Fruit fly (Drosophila melanogaster) whole organism, prepupa: ENCODE data around the gene CG32683.

ENCODE experiments used
- CG11762 ChIP-seq: fragments of 200-800 bp; sonication (Bioruptor generic); optimal IDR thresholded peaks from 3 replicates; lab custom pipeline; 2016; ENCODE audit warnings: missing biosample characterization, missing genetic modification characterization; ENCODE audit not compliant: insufficient read depth
- CG11902 ChIP-seq: fragments of 200-800 bp; sonication (Bioruptor generic); optimal IDR thresholded peaks from 3 replicates; lab custom pipeline; 2016; ENCODE audit warnings: missing biosample characterization, missing genetic modification characterization
- CG1621 ChIP-seq: fragments of 200-800 bp; sonication (Bioruptor generic); optimal IDR thresholded peaks from 3 replicates; lab custom pipeline; 2018; ENCODE audit warnings: missing biosample characterization, mild to moderate bottlenecking, missing genetic modification characterization
- CG16779 ChIP-seq: fragments of 200-800 bp; sonication (Bioruptor generic); optimal IDR thresholded peaks from 3 replicates; lab custom pipeline; 2017; ENCODE audit warnings: missing biosample characterization, mild to moderate bottlenecking, missing genetic modification characterization
- CG3032 ChIP-seq: fragments of 200-800 bp; optimal IDR thresholded peaks from 2 replicates; lab custom pipeline; 2019; ENCODE audit warnings: missing biosample characterization, mild to moderate bottlenecking, missing genetic modification characterization, moderate library complexity
- CG32006 ChIP-seq: fragments of 200-800 bp; sonication (Bioruptor generic); optimal IDR thresholded peaks from 3 replicates; lab custom pipeline; 2017; ENCODE audit warnings: missing biosample characterization, mild to moderate bottlenecking, missing genetic modification characterization
- CG3919 ChIP-seq: fragments of 200-800 bp; sonication (Bioruptor generic); optimal IDR thresholded peaks from 3 replicates; lab custom pipeline; 2016; ENCODE audit warnings: missing biosample characterization, missing genetic modification characterization
- CG4318 ChIP-seq: fragments of 200-800 bp; sonication (Bioruptor generic); optimal IDR thresholded peaks from 3 replicates; lab custom pipeline; 2017; ENCODE audit warnings: missing biosample characterization, mild to moderate bottlenecking, missing genetic modification characterization
- CG6163 ChIP-seq: fragments of 200-800 bp; sonication (Bioruptor generic); IDR thresholded peaks from 3 replicates; pipeline ENCODE4 v1.3.6; 2022; ENCODE audit warnings: missing biosample characterization, missing genetic modification characterization
- CG6276 ChIP-seq: fragments of 200-800 bp; sonication (Bioruptor generic); optimal IDR thresholded peaks from 2 replicates; lab custom pipeline; 2017; ENCODE audit warnings: missing biosample characterization, mild to moderate bottlenecking, missing genetic modification characterization
- CG6854 ChIP-seq: fragments of 200-800 bp; sonication (Bioruptor generic); optimal IDR thresholded peaks from 2 replicates; lab custom pipeline; 2017; ENCODE audit warnings: missing biosample characterization, mild to moderate bottlenecking, missing genetic modification characterization
- CG7368 ChIP-seq: fragments of 200-800 bp; sonication (Bioruptor generic); optimal IDR thresholded peaks from 3 replicates; lab custom pipeline; 2016; ENCODE audit warnings: missing biosample characterization, missing genetic modification characterization
- CG8119 ChIP-seq: fragments of 200-800 bp; sonication (Bioruptor generic); IDR thresholded peaks from 3 replicates; pipeline ENCODE4 v1.3.6; 2022; ENCODE audit warnings: missing biosample characterization, missing genetic modification characterization
- CG8632 ChIP-seq: fragments of 200-800 bp; sonication (Bioruptor generic); optimal IDR thresholded peaks from 3 replicates; lab custom pipeline; 2016; ENCODE audit warnings: missing biosample characterization, missing genetic modification characterization
- Eip78C ChIP-seq: fragments of 200-800 bp; sonication (Bioruptor generic); peaks from one replicate; lab custom pipeline; 2016; ENCODE audit warnings: missing biosample characterization, missing genetic modification characterization
- Sox102F ChIP-seq: fragments of 200-800 bp; sonication (Bioruptor generic); optimal IDR thresholded peaks from 2 replicates; lab custom pipeline; 2016; ENCODE audit warnings: missing biosample characterization, mild to moderate bottlenecking, missing genetic modification characterization
- acj6 ChIP-seq: fragments of 200-800 bp; sonication (Bioruptor generic); optimal IDR thresholded peaks from 3 replicates; lab custom pipeline; 2016; ENCODE audit warnings: missing biosample characterization, missing genetic modification characterization
- cyc ChIP-seq: fragments of 200-800 bp; sonication (Bioruptor generic); optimal IDR thresholded peaks from 3 replicates; lab custom pipeline; 2016; ENCODE audit warnings: missing biosample characterization, missing genetic modification characterization
- dac ChIP-seq: fragments of 200-800 bp; sonication (Bioruptor generic); optimal IDR thresholded peaks from 2 replicates; lab custom pipeline; 2017; ENCODE audit warnings: missing biosample characterization, mild to moderate bottlenecking, missing genetic modification characterization
- dsx ChIP-seq: fragments of 200-800 bp; optimal IDR thresholded peaks from 3 replicates; lab custom pipeline; 2019; ENCODE audit warnings: missing biosample characterization, mild to moderate bottlenecking, missing genetic modification characterization, moderate library complexity; ENCODE audit not compliant: poor library complexity, severe bottlenecking
- eg ChIP-seq: fragments of 200-800 bp; sonication (Bioruptor generic); IDR thresholded peaks from 3 replicates; pipeline ENCODE4 v1.3.6; 2022; ENCODE audit warnings: missing biosample characterization, missing genetic modification characterization
- esn ChIP-seq: fragments of 200-800 bp; sonication (Bioruptor generic); optimal IDR thresholded peaks from 2 replicates; lab custom pipeline; 2016; ENCODE audit warnings: missing biosample characterization, mild to moderate bottlenecking, missing genetic modification characterization, moderate library complexity
- fd85E ChIP-seq: fragments of 200-800 bp; sonication (Bioruptor generic); optimal IDR thresholded peaks from 3 replicates; lab custom pipeline; 2016; ENCODE audit warnings: missing biosample characterization, missing genetic modification characterization
- fkh ChIP-seq: fragments of 200-800 bp; sonication (Bioruptor generic); optimal IDR thresholded peaks from 3 replicates; lab custom pipeline; 2017; ENCODE audit warnings: missing biosample characterization, mild to moderate bottlenecking, missing genetic modification characterization, moderate library complexity
- net ChIP-seq: fragments of 200-800 bp; sonication (Bioruptor generic); optimal IDR thresholded peaks from 3 replicates; lab custom pipeline; 2016; ENCODE audit warnings: missing biosample characterization, missing genetic modification characterization
- salr ChIP-seq, 2 experiments: fragments of 200-800 bp; sonication (Bioruptor generic); optimal IDR thresholded peaks; 3 replicates each; lab custom pipeline; 2016 to 2018; ENCODE audit warnings: missing biosample characterization in 2 of 2, missing genetic modification characterization in 2 of 2, mild to moderate bottlenecking in 1 of 2
- svp ChIP-seq: fragments of 200-800 bp; sonication (Bioruptor generic); peaks from one replicate; lab custom pipeline; 2016; ENCODE audit warnings: missing biosample characterization, missing genetic modification characterization
- vri ChIP-seq: fragments of 200-800 bp; sonication (Bioruptor generic); optimal IDR thresholded peaks from 3 replicates; lab custom pipeline; 2016; ENCODE audit warnings: missing biosample characterization, mild to moderate bottlenecking, missing genetic modification characterization

The CG32683 gene

DNA sequence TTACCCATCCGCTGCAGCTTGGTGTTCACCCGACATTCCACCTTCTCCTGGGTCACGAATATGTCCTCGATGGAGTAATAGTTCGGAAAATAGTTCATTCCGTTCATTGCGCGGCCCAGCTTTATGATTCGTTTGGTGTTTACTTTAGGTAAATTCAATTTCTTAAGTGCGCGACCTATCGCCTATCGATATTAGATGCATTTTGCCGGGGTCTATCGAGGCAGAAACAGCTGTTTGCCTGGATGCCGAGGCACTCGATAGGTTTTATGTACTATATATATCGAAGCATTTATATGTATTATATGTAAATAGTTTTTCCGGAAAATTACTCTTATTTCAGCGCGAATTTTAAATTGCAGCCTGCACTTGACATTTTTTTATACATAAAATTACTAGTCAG is 69.7 kb downstream of the CG32683 start:
- TF ChIP-seq CG1621 (tag; lab: Kevin White, UChicago) (peak; percentile 11), Eip78C (GFP tag; lab: Kevin White, UChicago) (peak; percentile 15), fkh (GFP tag; lab: Kevin White, UChicago) (peak; percentile 75), CG3919 (GFP tag; lab: Kevin White, UChicago) (no peak)

- no peak for TF ChIP-seq cyc (GFP tag; lab: Kevin White, UChicago)
- no peak for TF ChIP-seq CG32006 (GFP tag; lab: Kevin White, UChicago)
- TF ChIP-seq Sox102F (GFP tag; lab: Kevin White, UChicago), result no peak
- no peak for TF ChIP-seq acj6 (GFP tag; lab: Kevin White, UChicago)
- TF ChIP-seq CG11762 (GFP tag; lab: Kevin White, UChicago), result no peak
- no peak for TF ChIP-seq CG3032 (tag; lab: Kevin White, UChicago)
- no peak for TF ChIP-seq CG16779 (tag; lab: Kevin White, UChicago)
- TF ChIP-seq CG8119, result no peak
- no peak for TF ChIP-seq fd85E (GFP tag; lab: Kevin White, UChicago)
- no peak for TF ChIP-seq svp (GFP tag; lab: Kevin White, UChicago)
- TF ChIP-seq CG11902 (GFP tag; lab: Kevin White, UChicago), result no peak
Measured at dm6 chrX:10381252-10381651, 73.4 kb downstream of the CG32683 start, which contains the start of gene CG32681. TSS of gene CG32681 (minus strand) at chrX:10381352.

- no peak for TF ChIP-seq CG8632
- TF ChIP-seq esn (GFP tag; lab: Kevin White, UChicago), result no peak
- no peak for TF ChIP-seq CG6163
- TF ChIP-seq CG3032 (tag; lab: Kevin White, UChicago), result no peak
- no peak for TF ChIP-seq CG6276 (GFP tag; lab: Kevin White, UChicago)
- no peak for TF ChIP-seq dac (GFP tag; lab: Kevin White, UChicago)
Measured at dm6 chrX:10375216-10375615, 79.5 kb downstream of the CG32683 start, which contains the start of the genes CG32686 and CG2898. TSS of gene CG32686 (minus strand) at chrX:10375316. TSS of gene CG2898 (plus strand) at chrX:10375374.

DNA sequence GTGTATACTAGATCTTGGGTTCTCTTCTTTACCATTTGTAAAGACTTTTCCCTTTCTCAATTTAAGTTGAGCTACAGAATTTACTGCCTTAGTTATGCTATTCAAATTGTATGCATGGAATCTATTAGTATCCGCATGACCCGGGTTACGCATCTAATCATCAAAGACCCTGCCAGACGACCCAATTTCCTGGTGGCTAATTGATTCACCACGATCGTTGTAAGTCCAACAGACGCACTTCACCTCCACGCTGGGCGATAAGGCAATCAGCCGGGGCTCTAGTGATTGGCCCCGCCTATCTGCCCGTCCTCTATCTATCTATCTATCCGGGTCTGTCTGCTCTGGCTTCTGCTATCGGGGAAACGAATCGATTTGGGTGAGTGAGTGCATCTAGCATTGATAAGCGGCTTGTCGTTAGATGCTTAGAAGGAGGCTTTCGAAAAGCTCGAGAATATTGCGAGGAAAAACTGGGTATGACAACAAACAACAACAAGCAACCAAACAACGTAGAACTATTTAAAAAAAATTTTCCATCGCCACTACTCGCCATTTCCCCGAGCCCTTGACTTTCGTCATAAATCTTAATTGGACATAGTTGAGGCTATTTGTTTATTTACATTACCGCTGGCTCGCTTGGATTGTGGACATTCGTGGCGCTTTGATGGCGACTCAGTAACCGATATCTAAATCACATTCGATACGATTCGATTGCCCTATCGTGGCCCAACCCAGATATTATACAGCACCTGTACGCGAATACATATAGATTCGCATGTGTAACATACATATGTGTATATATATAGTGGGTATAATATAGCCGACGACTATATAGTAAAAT is 84.3 kb downstream of the CG32683 start:
- TF ChIP-seq vri (GFP tag; lab: Kevin White, UChicago), result no peak
- TF ChIP-seq CG32006 (GFP tag; lab: Kevin White, UChicago), result no peak
- TF ChIP-seq dsx (GFP tag; lab: Kevin White, UChicago), result no peak
- no peak for TF ChIP-seq net (GFP tag; lab: Kevin White, UChicago)
- TF ChIP-seq CG7368 (GFP tag; lab: Kevin White, UChicago), result no peak
- peak; percentile 90 for TF ChIP-seq svp (GFP tag; lab: Kevin White, UChicago)
- no peak for TF ChIP-seq CG6854
- no peak for TF ChIP-seq eg

dm6 chrX:10369763-10370162 is 84.9 kb downstream of the CG32683 start:
- TF ChIP-seq CG6163 (no peak), CG4318 (GFP tag; lab: Kevin White, UChicago) (no peak), vri (GFP tag; lab: Kevin White, UChicago) (peak; percentile 48)

dm6 chrX:10369315-10369714 is 85.4 kb downstream of the CG32683 start:
- TF ChIP-seq CG3032 (tag; lab: Kevin White, UChicago) (no peak), salr (GFP tag; optimal IDR thresholded peaks at IDR 0.05; lab: Kevin White, UChicago) (no peak)
